Worm (Caenorhabditis elegans) whole organism, young adult: ENCODE data around the gene rga-5.

Experiments used
- B0035.1 ChIP-seq: sonication (generic microtip); optimal IDR thresholded peaks from 2 replicates; lab custom pipeline; 2016; ENCODE audit warnings: missing genetic modification characterization, mild to moderate bottlenecking, missing compliant biosample characterization, missing genotype, missing genetic modification reagents
- B0261.1 ChIP-seq: sonication (generic microtip); optimal IDR thresholded peaks from 2 replicates; lab custom pipeline; 2016; ENCODE audit warnings: mild to moderate bottlenecking, missing genetic modification characterization, moderate library complexity, missing compliant biosample characterization
- B0336.3 ChIP-seq: fragments of 200-800 bp; sonication (Bioruptor generic); IDR thresholded peaks from 2 replicates; pipeline ENCODE4 v1.3.6; 2022; ENCODE audit warnings: missing genetic modification characterization, missing compliant biosample characterization
- D2030.7 ChIP-seq: fragments of 200-800 bp; sonication (Bioruptor generic); IDR thresholded peaks from 2 replicates; pipeline ENCODE4 v1.3.6; 2022; ENCODE audit warnings: missing genetic modification reagents, missing genetic modification characterization, missing compliant biosample characterization
- F23B12.7 ChIP-seq: sonication (generic microtip); optimal IDR thresholded peaks from 2 replicates; lab custom pipeline; 2017; ENCODE audit warnings: missing genetic modification characterization, mild to moderate bottlenecking, missing compliant biosample characterization, antibody characterized with exemption, moderate library complexity; ENCODE audit not compliant: insufficient read depth
- F55B11.4 ChIP-seq: sonication (generic microtip); optimal IDR thresholded peaks from 2 replicates; lab custom pipeline; 2016; ENCODE audit warnings: missing compliant biosample characterization, missing genetic modification characterization, borderline replicate concordance; ENCODE audit not compliant: insufficient read depth
- F57A8.1 ChIP-seq: fragments of 200-800 bp; sonication (Bioruptor generic); optimal IDR thresholded peaks from 2 replicates; lab custom pipeline; 2018; ENCODE audit warnings: mild to moderate bottlenecking, missing genetic modification characterization, moderate library complexity, missing compliant biosample characterization
- F57C9.4 ChIP-seq: sonication (generic microtip); optimal IDR thresholded peaks from 2 replicates; lab custom pipeline; 2017; ENCODE audit warnings: mild to moderate bottlenecking, missing genetic modification characterization, missing compliant biosample characterization
- K12H6.12 ChIP-seq: fragments of 200-800 bp; sonication (Bioruptor generic); optimal IDR thresholded peaks from 2 replicates; lab custom pipeline; 2018; ENCODE audit warnings: mild to moderate bottlenecking, missing genetic modification characterization, missing compliant biosample characterization
- Y53F4B.3 ChIP-seq: fragments of 200-800 bp; sonication (Bioruptor generic); IDR thresholded peaks from 2 replicates; pipeline ENCODE4 v1.3.6; 2022; ENCODE audit warnings: missing genetic modification reagents, missing genetic modification characterization, missing compliant biosample characterization
- Y95B8A.8 ChIP-seq: fragments of 200-800 bp; sonication (Bioruptor generic); IDR thresholded peaks from 2 replicates; pipeline ENCODE4 v1.3.6; 2022; ENCODE audit warnings: missing genetic modification reagents, missing genetic modification characterization, missing compliant biosample characterization
- aptf-2 ChIP-seq: fragments of 200-800 bp; sonication (Bioruptor generic); conservative IDR thresholded peaks from 2 replicates; pipeline ENCODE4 v1.3.6; 2022; ENCODE audit warnings: missing genetic modification reagents, missing genetic modification characterization, missing compliant biosample characterization
- aptf-3 ChIP-seq: fragments of 200-800 bp; sonication (Bioruptor generic); IDR thresholded peaks from 2 replicates; pipeline ENCODE4 v1.3.6; 2022; ENCODE audit warnings: missing genetic modification characterization, missing compliant biosample characterization
- atf-7 ChIP-seq: sonication (generic microtip); optimal IDR thresholded peaks from 2 replicates; lab custom pipeline; 2017; ENCODE audit warnings: mild to moderate bottlenecking, missing genetic modification characterization, missing compliant biosample characterization
- attf-6 ChIP-seq: fragments of 200-800 bp; sonication (Bioruptor generic); IDR thresholded peaks from 2 replicates; pipeline ENCODE4 v1.3.6; 2022; ENCODE audit warnings: missing genetic modification reagents, missing genetic modification characterization, missing compliant biosample characterization
- bed-1 ChIP-seq: fragments of 200-800 bp; sonication (Bioruptor generic); IDR thresholded peaks from 2 replicates; pipeline ENCODE4 v1.3.6; 2022; ENCODE audit warnings: missing genetic modification reagents, missing genetic modification characterization, missing compliant biosample characterization
- ccch-3 ChIP-seq: fragments of 200-800 bp; sonication (Bioruptor generic); optimal IDR thresholded peaks from 2 replicates; lab custom pipeline; 2018; ENCODE audit warnings: mild to moderate bottlenecking, missing genetic modification characterization, missing compliant biosample characterization
- ceh-27 ChIP-seq: fragments of 200-800 bp; sonication (Bioruptor generic); optimal IDR thresholded peaks from 2 replicates; lab custom pipeline; 2018; ENCODE audit warnings: mild to moderate bottlenecking, missing genetic modification characterization, moderate library complexity, missing compliant biosample characterization
- ceh-40 ChIP-seq: fragments of 200-800 bp; sonication (Bioruptor generic); IDR thresholded peaks from 2 replicates; pipeline ENCODE4 v1.3.6; 2022; ENCODE audit warnings: missing genetic modification characterization, missing compliant biosample characterization
- ceh-58 ChIP-seq: fragments of 200-800 bp; sonication (Bioruptor generic); IDR thresholded peaks from 2 replicates; pipeline ENCODE4 v1.3.6; 2022; ENCODE audit warnings: missing genetic modification characterization, missing compliant biosample characterization
- ceh-91 ChIP-seq: fragments of 200-800 bp; sonication (Bioruptor generic); IDR thresholded peaks from 2 replicates; pipeline ENCODE4 v1.3.6; 2022; ENCODE audit warnings: missing genetic modification reagents, missing genetic modification characterization, missing compliant biosample characterization
- dox-1 ChIP-seq: fragments of 200-800 bp; sonication (Bioruptor generic); IDR thresholded peaks from 2 replicates; pipeline ENCODE4 v1.3.6; 2022; ENCODE audit warnings: missing genetic modification reagents, missing genetic modification characterization, missing compliant biosample characterization
- dpl-1 ChIP-seq: fragments of 150-350 bp; optimal IDR thresholded peaks from 2 replicates; lab custom pipeline; 2014; ENCODE audit warnings: missing biosample characterization, missing genetic modification reagents, missing genetic modification characterization
- egl-18 ChIP-seq: fragments of 200-800 bp; sonication (Bioruptor generic); IDR thresholded peaks from 2 replicates; pipeline ENCODE4 v1.3.6; 2022; ENCODE audit warnings: missing genetic modification reagents, missing genetic modification characterization, missing compliant biosample characterization
- egrh-3 ChIP-seq: fragments of 200-800 bp; sonication (Bioruptor generic); IDR thresholded peaks from 2 replicates; pipeline ENCODE4 v1.3.6; 2022; ENCODE audit warnings: missing genetic modification reagents, missing genetic modification characterization, missing compliant biosample characterization
- gei-17 ChIP-seq: fragments of 200-800 bp; sonication (Bioruptor generic); optimal IDR thresholded peaks from 2 replicates; lab custom pipeline; 2018; ENCODE audit warnings: mild to moderate bottlenecking, missing genetic modification characterization, missing compliant biosample characterization
- him-1 ChIP-seq: sonication (generic microtip); optimal IDR thresholded peaks from 2 replicates; lab custom pipeline; 2016; ENCODE audit warnings: missing genotype, missing genetic modification reagents, missing genetic modification characterization, missing compliant biosample characterization
- hmg-1.2 ChIP-seq: fragments of 200-800 bp; sonication (Bioruptor generic); IDR thresholded peaks from 2 replicates; pipeline ENCODE4 v1.3.6; 2022; ENCODE audit warnings: missing genetic modification reagents, missing genetic modification characterization, missing compliant biosample characterization
- hmg-20 ChIP-seq: fragments of 200-800 bp; sonication (Bioruptor generic); IDR thresholded peaks from 2 replicates; pipeline ENCODE4 v1.3.6; 2022; ENCODE audit warnings: missing genetic modification reagents, missing genetic modification characterization, missing compliant biosample characterization
- lin-54 ChIP-seq: fragments of 200-800 bp; sonication (Bioruptor generic); optimal IDR thresholded peaks from 2 replicates; lab custom pipeline; 2018; ENCODE audit warnings: mild to moderate bottlenecking, missing genetic modification characterization, missing compliant biosample characterization
- lir-1 ChIP-seq: fragments of 200-800 bp; sonication (Bioruptor generic); conservative IDR thresholded peaks from 2 replicates; pipeline ENCODE4 v1.3.6; 2022; ENCODE audit warnings: missing genetic modification reagents, missing genetic modification characterization, missing compliant biosample characterization
- madf-10 ChIP-seq: sonication (generic microtip); optimal IDR thresholded peaks from 2 replicates; lab custom pipeline; 2016; ENCODE audit warnings: mild to moderate bottlenecking, missing genetic modification characterization, missing compliant biosample characterization
- madf-8 ChIP-seq: fragments of 200-800 bp; sonication (Bioruptor generic); conservative IDR thresholded peaks from 2 replicates; pipeline ENCODE4 v1.3.6; 2022; ENCODE audit warnings: missing genetic modification reagents, missing genetic modification characterization, missing compliant biosample characterization
- mcd-1 ChIP-seq: fragments of 200-800 bp; sonication (Bioruptor generic); IDR thresholded peaks from 2 replicates; pipeline ENCODE4 v1.3.6; 2022; ENCODE audit warnings: missing genetic modification reagents, missing genetic modification characterization, missing compliant biosample characterization
- nfya-2 ChIP-seq: fragments of 200-800 bp; sonication (Bioruptor generic); IDR thresholded peaks from 2 replicates; pipeline ENCODE4 v1.3.6; 2022; ENCODE audit warnings: missing genetic modification reagents, missing genetic modification characterization, missing compliant biosample characterization
- nhr-120 ChIP-seq: fragments of 200-800 bp; sonication (Bioruptor generic); IDR thresholded peaks from 2 replicates; pipeline ENCODE4 v1.3.6; 2022; ENCODE audit warnings: missing genetic modification characterization, missing compliant biosample characterization
- nhr-27 ChIP-seq: fragments of 200-800 bp; sonication (Bioruptor generic); optimal IDR thresholded peaks from 2 replicates; lab custom pipeline; 2018; ENCODE audit warnings: mild to moderate bottlenecking, missing genetic modification characterization, moderate library complexity, missing compliant biosample characterization
- rec-8 ChIP-seq, 2 experiments: sonication (generic microtip); optimal IDR thresholded peaks; 2 replicates each; lab custom pipeline; 2016; ENCODE audit warnings: mild to moderate bottlenecking in 2 of 2, missing genetic modification characterization in 2 of 2, missing genetic modification reagents in 2 of 2, missing genotype in 2 of 2, missing biosample characterization in 1 of 2, missing compliant biosample characterization in 1 of 2, moderate library complexity in 1 of 2
- rpc-1 ChIP-seq, 2 experiments: fragments of 150-350 bp in 1 of 2; sonication (generic microtip) in 1 of 2; optimal IDR thresholded peaks; 2 replicates each; lab custom pipeline; 2014 to 2018; ENCODE audit warnings: missing biosample characterization in 1 of 2, missing genetic modification characterization in 1 of 2, missing genetic modification reagents in 1 of 2, missing genotype in 1 of 2
- sea-2 ChIP-seq: fragments of 200-800 bp; sonication (Bioruptor generic); IDR thresholded peaks from 2 replicates; pipeline ENCODE4 v1.3.6; 2022; ENCODE audit warnings: missing genetic modification characterization, missing compliant biosample characterization
- snpc-1.3 ChIP-seq: sonication (generic microtip); optimal IDR thresholded peaks from 2 replicates; lab custom pipeline; 2017; ENCODE audit warnings: missing genetic modification characterization, mild to moderate bottlenecking, missing compliant biosample characterization, antibody characterized with exemption, moderate library complexity, missing genotype, missing genetic modification reagents; ENCODE audit not compliant: insufficient read depth
- snpc-3.4 ChIP-seq: sonication (generic microtip); optimal IDR thresholded peaks from 2 replicates; lab custom pipeline; 2017; ENCODE audit warnings: missing genetic modification characterization, mild to moderate bottlenecking, missing compliant biosample characterization, antibody characterized with exemption, moderate library complexity, missing genotype, missing genetic modification reagents
- ztf-22 ChIP-seq: fragments of 200-800 bp; sonication (Bioruptor generic); optimal IDR thresholded peaks from 2 replicates; lab custom pipeline; 2018; ENCODE audit warnings: mild to moderate bottlenecking, missing genetic modification characterization, moderate library complexity, missing compliant biosample characterization
- ztf-26 ChIP-seq: sonication (generic microtip); optimal IDR thresholded peaks from 2 replicates; lab custom pipeline; 2017; ENCODE audit warnings: missing genetic modification characterization, missing compliant biosample characterization
- ztf-28 ChIP-seq: fragments of 200-800 bp; sonication (Bioruptor generic); IDR thresholded peaks from 2 replicates; pipeline ENCODE4 v1.3.6; 2022; ENCODE audit warnings: missing genetic modification reagents, missing genetic modification characterization, missing compliant biosample characterization
- ztf-3 ChIP-seq: fragments of 200-800 bp; sonication (Bioruptor generic); optimal IDR thresholded peaks from 2 replicates; lab custom pipeline; 2018; ENCODE audit warnings: mild to moderate bottlenecking, missing genetic modification characterization, missing compliant biosample characterization

rga-5 gene

ce11 chrIV:13887408-13888163, 59.9 kb downstream of the rga-5 start, which contains the start of gene lin-66 (continued):
- TF ChIP-seq snpc-3.4 (tag; lab: Kevin White, UChicago) (no peak), egl-18 (GFP tag; lab: Robert Waterston, UW) (no peak), sea-2 (GFP tag; lab: Robert Waterston, UW) (0 out of 2 replicates have a peak, but pooled peaks have one; percentile 23), ceh-27 (GFP tag; lab: Kevin White, UChicago) (peak; percentile 93), Y53F4B.3 (GFP tag; lab: Robert Waterston, UW) (no peak), lir-1 (GFP tag; lab: Robert Waterston, UW) (peak; percentile 94), ceh-58 (GFP tag; lab: Robert Waterston, UW) (0 out of 2 replicates have a peak, but pooled peaks have one; percentile 65), B0336.3 (GFP tag; lab: Robert Waterston, UW) (peak; percentile 94), madf-8 (GFP tag; lab: Robert Waterston, UW) (no peak), rec-8 (tag; optimal IDR thresholded peaks at IDR 0.05; lab: Kevin White, UChicago) (peak in 1 of 2 experiments; percentile 28), ztf-22 (GFP tag; lab: Kevin White, UChicago) (peak; percentile 33), hmg-1.2 (GFP tag; lab: Robert Waterston, UW) (peak; percentile 85), atf-7 (tag; lab: Kevin White, UChicago) (peak; percentile 72), mcd-1 (peak; percentile 81), bed-1 (GFP tag; lab: Robert Waterston, UW) (no peak), nfya-2 (no peak), F23B12.7 (tag; lab: Kevin White, UChicago) (peak; percentile 43), aptf-3 (0 out of 2 replicates have a peak, but pooled peaks have one; percentile 44), B0261.1 (tag; lab: Kevin White, UChicago) (no peak), rpc-1 (optimal IDR thresholded peaks at IDR 0.05; lab: Kevin White, UChicago) (no peak), rpc-1 (tag; optimal IDR thresholded peaks at IDR 0.05; lab: Kevin White, UChicago) (no peak), hmg-20 (GFP tag; lab: Robert Waterston, UW) (peak; percentile 56; the same call in 1 of the 2 replicates), B0035.1 (peak; percentile 64), lin-54 (GFP tag; lab: Kevin White, UChicago) (peak; percentile 58), F55B11.4 (tag; lab: Kevin White, UChicago) (no peak), ceh-40 (GFP tag; lab: Robert Waterston, UW) (no peak), snpc-1.3 (tag; lab: Kevin White, UChicago) (no peak), ztf-26 (peak; percentile 87), ceh-91 (no peak), ztf-3 (GFP tag; lab: Kevin White, UChicago) (peak; percentile 75), aptf-2 (no peak; the same call in 1 of the 2 replicates), Y95B8A.8 (GFP tag; lab: Robert Waterston, UW) (no peak), K12H6.12 (tag; lab: Kevin White, UChicago) (peak; percentile 96), gei-17 (GFP tag; lab: Kevin White, UChicago) (peak; percentile 52), D2030.7 (GFP tag; lab: Robert Waterston, UW) (no peak), nhr-120 (GFP tag; lab: Robert Waterston, UW) (no peak), egrh-3 (GFP tag; lab: Robert Waterston, UW) (peak; percentile 88), him-1 (no peak), attf-6 (GFP tag; lab: Robert Waterston, UW) (no peak), ztf-28 (GFP tag; lab: Robert Waterston, UW) (no peak), F57A8.1 (GFP tag; lab: Kevin White, UChicago) (no peak), nhr-27 (peak; percentile 46), F57C9.4 (no peak), dox-1 (GFP tag; lab: Robert Waterston, UW) (peak; percentile 86), madf-10 (tag; lab: Kevin White, UChicago) (peak; percentile 95), dpl-1 (GFP tag; lab: Kevin White, UChicago) (no peak), ccch-3 (GFP tag; lab: Kevin White, UChicago) (no peak)
